Worm (Caenorhabditis elegans): ENCODE data around the gene T05C12.11.

The T05C12.11 gene

DNA sequence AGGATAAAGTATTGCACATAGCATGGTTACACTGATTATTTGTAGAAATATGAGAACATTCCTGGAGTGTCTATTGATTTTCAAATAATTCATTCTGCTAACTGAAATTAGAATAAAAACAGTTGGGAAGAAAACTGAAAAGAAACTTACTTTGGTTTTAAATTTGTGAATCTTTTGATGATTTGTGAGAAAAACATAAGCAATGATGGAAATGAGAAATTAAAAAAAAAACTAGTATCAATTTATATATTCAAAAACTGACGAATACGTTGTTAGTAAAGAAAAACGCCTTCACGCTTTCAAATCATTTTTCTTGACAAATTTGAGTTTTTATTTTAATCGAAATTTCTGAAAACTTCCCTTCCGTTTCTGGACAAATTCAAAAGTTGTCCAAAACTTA lies 22.9 kb upstream of the T05C12.11 start, which contains the start of gene T05C12.9:
T05C12.9 (minus strand) TSS at position 101 of the 400 bp plus-strand sequence.
- TF ChIP-seq lin-38 (GFP tag; IDR thresholded peaks at IDR 0.05) (no peak), zag-1 (tag; optimal IDR thresholded peaks at IDR 0.05) (no peak), hif-1 (tag; optimal IDR thresholded peaks at IDR 0.05) (no peak), zip-11 (GFP tag; IDR thresholded peaks at IDR 0.05) (no peak), nhr-102 (tag; optimal IDR thresholded peaks at IDR 0.05) (no peak), nhr-25 (tag; optimal IDR thresholded peaks at IDR 0.05; ENCODE audit: borderline replicate concordance, insufficient read depth) (no peak), lin-15B (tag; optimal IDR thresholded peaks at IDR 0.05) (no peak), hlh-30 (tag; optimal IDR thresholded peaks at IDR 0.05; ENCODE audit: insufficient read depth) (no peak), ceh-82 (tag; optimal IDR thresholded peaks at IDR 0.05) (no peak), mep-1 (tag; optimal IDR thresholded peaks at IDR 0.05) (no peak), fkh-10 (GFP tag; optimal IDR thresholded peaks at IDR 0.05) (no peak), mes-2 (tag; optimal IDR thresholded peaks at IDR 0.05; ENCODE audit: poor library complexity, severe bottlenecking) (no peak), ama-1 (optimal IDR thresholded peaks at IDR 0.05) (no peak), dmd-9 (GFP tag; IDR thresholded peaks at IDR 0.05) (no peak), pqm-1 (tag; optimal IDR thresholded peaks at IDR 0.05) (no peak), zip-2 (tag; optimal IDR thresholded peaks at IDR 0.05) (no peak), saeg-2 (GFP tag; IDR thresholded peaks at IDR 0.05) (no peak), dpl-1 (GFP tag; optimal IDR thresholded peaks at IDR 0.05) (no peak)

DNA sequence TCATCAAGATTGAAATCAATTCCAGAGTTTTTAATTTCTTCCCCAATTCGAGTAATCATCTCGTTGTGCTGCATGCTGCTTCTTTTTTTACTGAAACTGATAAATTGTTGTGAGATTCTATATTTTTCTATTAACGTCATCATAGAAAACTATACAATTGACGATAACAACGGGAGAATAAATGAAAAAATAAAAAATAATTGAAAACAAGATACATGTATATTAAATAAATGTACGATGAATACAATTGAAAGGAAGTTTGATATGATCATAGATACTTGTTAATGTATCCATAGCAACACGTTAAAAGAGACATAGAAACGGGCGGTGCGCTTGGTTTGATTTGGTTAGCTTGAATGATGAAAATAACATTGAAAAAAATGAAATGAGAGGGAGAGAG lies 20.2 kb upstream of the T05C12.11 start, which contains the start of gene T05C12.8:
T05C12.8 (minus strand) TSS at position 101 of the 400 bp plus-strand sequence.
- TF ChIP-seq F26F4.8 (GFP tag; conservative IDR thresholded peaks at IDR 0.05): no peak

DNA sequence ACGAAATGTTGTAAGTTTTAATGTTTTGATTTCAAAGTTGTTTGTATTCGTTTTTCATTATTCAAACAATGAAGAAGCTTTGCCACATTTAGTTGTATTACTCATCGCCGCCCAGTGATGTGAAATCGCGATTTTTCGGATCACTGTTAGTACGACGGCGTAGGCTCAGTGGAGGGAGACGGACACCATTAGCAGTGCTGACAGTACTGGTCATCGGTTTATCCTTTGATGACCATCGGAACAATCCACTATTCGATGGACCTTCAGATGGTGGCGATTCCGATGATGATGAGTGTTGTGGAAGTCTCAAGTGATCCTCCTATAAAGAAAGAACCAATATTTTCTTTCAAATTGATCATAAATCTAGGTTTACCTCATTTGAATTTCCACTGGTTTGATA lies 17.2 kb upstream of the T05C12.11 start:
- TF ChIP-seq attf-4 (tag; optimal IDR thresholded peaks at IDR 0.05): no peak
- TF ChIP-seq F49E8.2 (tag; optimal IDR thresholded peaks at IDR 0.05; ENCODE audit: borderline replicate concordance): peak; percentile 6
- 0 out of 2 replicates have a peak, but pooled peaks have one; percentile 9 for TF ChIP-seq lin-1 (GFP tag; IDR thresholded peaks at IDR 0.05)
- TF ChIP-seq nhr-111 (GFP tag; optimal IDR thresholded peaks at IDR 0.05): peak; percentile 29
- no peak for TF ChIP-seq ces-1 (GFP tag; optimal IDR thresholded peaks at IDR 0.05)
- no peak for TF ChIP-seq nhr-48 (tag; optimal IDR thresholded peaks at IDR 0.05)
- TF ChIP-seq ctbp-1 (GFP tag; IDR thresholded peaks at IDR 0.05): peak; percentile 26; the same call in 1 of the 2 replicates
- TF ChIP-seq lin-38 (GFP tag; IDR thresholded peaks at IDR 0.05): peak; percentile 54; the same call in 1 of the 2 replicates

DNA sequence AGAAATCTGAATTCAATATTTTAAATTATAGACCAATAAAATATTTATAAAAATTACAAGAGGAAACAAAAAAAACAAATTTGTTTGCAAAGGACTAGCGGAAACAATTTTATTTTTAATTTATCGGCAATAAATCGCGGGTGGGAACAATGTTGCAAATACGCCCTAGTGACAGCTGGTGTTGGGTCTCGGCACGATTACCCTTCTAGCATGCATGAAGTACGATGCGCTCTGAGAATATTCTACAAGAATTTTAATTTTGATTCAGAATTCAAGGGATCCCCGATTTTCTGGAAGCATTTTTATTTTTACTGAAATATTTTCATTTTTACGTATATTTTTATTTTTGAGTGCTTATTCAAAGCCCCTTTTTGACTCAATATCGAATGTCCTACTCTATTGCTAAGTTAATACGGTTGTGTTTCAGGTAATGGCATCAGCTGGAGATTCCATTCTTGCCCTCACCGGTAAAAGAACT lies 14.8 kb upstream of the T05C12.11 start, which contains the start of the genes mig-5 and cct-1:
mig-5 (minus strand) TSS at position 8 of the 478 bp plus-strand sequence.
cct-1 (plus strand) TSS at position 428 of the 478 bp plus-strand sequence.
- no peak for TF ChIP-seq skn-1 (tag; optimal IDR thresholded peaks at IDR 0.05)
- peak; percentile 77 for TF ChIP-seq mdt-29 (GFP tag; IDR thresholded peaks at IDR 0.05)
- peak in 1 of 2 experiments; percentile 98 for TF ChIP-seq unc-62 (GFP tag; optimal IDR thresholded peaks at IDR 0.05 in 1 of 2)
- TF ChIP-seq unc-62 (tag; optimal IDR thresholded peaks at IDR 0.05): no peak
- TF ChIP-seq lin-38 (GFP tag; IDR thresholded peaks at IDR 0.05): peak; percentile 100
- TF ChIP-seq ztf-7 (tag; optimal IDR thresholded peaks at IDR 0.05): peak; percentile 87
- no peak for TF ChIP-seq Y75B8A.6 (GFP tag; IDR thresholded peaks at IDR 0.05)
- peak; percentile 87 for TF ChIP-seq pha-4 (GFP tag; IDR thresholded peaks at IDR 0.05)
- peak; percentile 88 for TF ChIP-seq pha-4 (tag; optimal IDR thresholded peaks at IDR 0.05)
- peak; percentile 91 for TF ChIP-seq spr-1 (tag; optimal IDR thresholded peaks at IDR 0.05)
- TF ChIP-seq fkh-10 (GFP tag; optimal IDR thresholded peaks at IDR 0.05): peak; percentile 97
- peak; percentile 93 for TF ChIP-seq T20F7.1 (GFP tag; optimal IDR thresholded peaks at IDR 0.05)
- TF ChIP-seq dve-1 (tag; optimal IDR thresholded peaks at IDR 0.05; ENCODE audit: insufficient read depth): peak; percentile 98
- peak; percentile 98 for TF ChIP-seq nhr-6 (tag; optimal IDR thresholded peaks at IDR 0.05)
- TF ChIP-seq nhr-10 (tag; optimal IDR thresholded peaks at IDR 0.05): peak; percentile 88
- TF ChIP-seq mep-1 (tag; optimal IDR thresholded peaks at IDR 0.05): peak; percentile 99
- peak; percentile 85 for TF ChIP-seq aha-1 (tag)
- TF ChIP-seq dmd-9 (GFP tag; IDR thresholded peaks at IDR 0.05): no peak
- TF ChIP-seq unc-39 (tag; optimal IDR thresholded peaks at IDR 0.05): no peak
- TF ChIP-seq ceh-28 (tag; optimal IDR thresholded peaks at IDR 0.05): peak; percentile 25
- peak; percentile 93 for TF ChIP-seq arid-1 (GFP tag; conservative IDR thresholded peaks at IDR 0.05)
- TF ChIP-seq F10B5.3 (tag; optimal IDR thresholded peaks at IDR 0.05): peak; percentile 85
- no peak for TF ChIP-seq egl-27 (tag; optimal IDR thresholded peaks at IDR 0.05)
- TF ChIP-seq F26F4.8 (GFP tag; conservative IDR thresholded peaks at IDR 0.05): no peak
- peak; percentile 62 for TF ChIP-seq pqm-1 (tag; optimal IDR thresholded peaks at IDR 0.05)
- TF ChIP-seq hlh-11 (tag; optimal IDR thresholded peaks at IDR 0.05): peak; percentile 94

Data from whole organism, L4 larva.